Fruit fly (Drosophila melanogaster) whole organism, adult: ENCODE results near the gene CG10252.

ENCODE experiments used
- CG11617 ChIP-seq: fragments of 200-800 bp; sonication (Bioruptor generic); optimal IDR thresholded peaks from 2 replicates; lab custom pipeline; 2017; ENCODE audit warnings: mild to moderate bottlenecking, missing biosample characterization, missing genetic modification reagents, missing genetic modification characterization
- CG12768 ChIP-seq: fragments of 200-800 bp; sonication (Bioruptor generic); optimal IDR thresholded peaks from 2 replicates; lab custom pipeline; 2017; ENCODE audit warnings: missing biosample characterization, missing genetic modification characterization, mild to moderate bottlenecking, moderate library complexity, missing genetic modification reagents
- CG14711 ChIP-seq: fragments of 200-800 bp; sonication (Bioruptor generic); optimal IDR thresholded peaks from 2 replicates; lab custom pipeline; 2018; ENCODE audit warnings: missing biosample characterization, mild to moderate bottlenecking, missing genetic modification characterization, moderate library complexity
- CG1620 ChIP-seq: fragments of 200-800 bp; sonication (Bioruptor generic); optimal IDR thresholded peaks from 2 replicates; lab custom pipeline; 2016; ENCODE audit warnings: missing biosample characterization, missing genetic modification characterization
- CG33017 ChIP-seq: fragments of 200-800 bp; sonication (Bioruptor generic); optimal IDR thresholded peaks from 2 replicates; lab custom pipeline; 2018; ENCODE audit warnings: missing biosample characterization, mild to moderate bottlenecking, missing genetic modification characterization, moderate library complexity
- CG5204 ChIP-seq: fragments of 200-800 bp; sonication (Bioruptor generic); optimal IDR thresholded peaks from 2 replicates; lab custom pipeline; 2016; ENCODE audit warnings: missing biosample characterization, missing genetic modification characterization
- CG7045 ChIP-seq: fragments of 200-800 bp; sonication (Bioruptor generic); optimal IDR thresholded peaks from 2 replicates; lab custom pipeline; 2017; ENCODE audit warnings: missing biosample characterization, mild to moderate bottlenecking, missing genetic modification characterization
- CG7101 ChIP-seq: fragments of 200-800 bp; sonication (Bioruptor generic); optimal IDR thresholded peaks from 2 replicates; lab custom pipeline; 2018; ENCODE audit warnings: missing biosample characterization, mild to moderate bottlenecking, missing genetic modification characterization, moderate library complexity
- Clk ChIP-seq: fragments of 200-800 bp; sonication (Bioruptor generic); optimal IDR thresholded peaks from 2 replicates; lab custom pipeline; 2017; ENCODE audit warnings: missing biosample characterization, missing genetic modification characterization
- Crg-1 ChIP-seq: fragments of 200-800 bp; sonication (Bioruptor generic); optimal IDR thresholded peaks from 2 replicates; lab custom pipeline; 2016; ENCODE audit warnings: missing biosample characterization, missing genetic modification characterization
- Hr96 ChIP-seq: fragments of 200-800 bp; sonication (Bioruptor generic); optimal IDR thresholded peaks from 2 replicates; lab custom pipeline; 2016; ENCODE audit warnings: missing biosample characterization, missing genetic modification characterization
- Mnt ChIP-seq: fragments of 200-800 bp; sonication (Bioruptor generic); optimal IDR thresholded peaks from 2 replicates; lab custom pipeline; 2016; ENCODE audit warnings: missing biosample characterization, mild to moderate bottlenecking, missing genetic modification characterization
- bab1 ChIP-seq: fragments of 200-800 bp; sonication (Bioruptor generic); optimal IDR thresholded peaks from 3 replicates; lab custom pipeline; 2019; ENCODE audit warnings: missing biosample characterization, mild to moderate bottlenecking, missing genetic modification characterization, moderate library complexity
- cic ChIP-seq: fragments of 200-800 bp; sonication (Bioruptor generic); optimal IDR thresholded peaks from 2 replicates; lab custom pipeline; 2017; ENCODE audit warnings: missing biosample characterization, mild to moderate bottlenecking, missing genetic modification characterization, moderate library complexity
- cnc ChIP-seq, 2 experiments: fragments of >200 bp; optimal IDR thresholded peaks; 2 replicates each; lab custom pipeline; 2017
- kay ChIP-seq: fragments of 200-800 bp; sonication (Bioruptor generic); peaks from one replicate; lab custom pipeline; 2016; ENCODE audit warnings: missing biosample characterization, missing genetic modification characterization, borderline replicate concordance
- ovo ChIP-seq: fragments of 200-800 bp; sonication (Bioruptor generic); optimal IDR thresholded peaks from 2 replicates; lab custom pipeline; 2016; ENCODE audit warnings: missing biosample characterization, missing genetic modification characterization
- pad ChIP-seq: fragments of 200-800 bp; sonication (Bioruptor generic); optimal IDR thresholded peaks from 3 replicates; lab custom pipeline; 2017; ENCODE audit warnings: missing biosample characterization, missing genetic modification characterization, mild to moderate bottlenecking, moderate library complexity, missing genetic modification reagents
- tj ChIP-seq: fragments of 200-800 bp; sonication (Bioruptor generic); optimal IDR thresholded peaks from 3 replicates; lab custom pipeline; 2017; ENCODE audit warnings: missing biosample characterization, mild to moderate bottlenecking, missing genetic modification characterization, moderate library complexity
- toe ChIP-seq: fragments of 200-800 bp; sonication (Bioruptor generic); optimal IDR thresholded peaks from 2 replicates; lab custom pipeline; 2016; ENCODE audit warnings: missing biosample characterization, missing genetic modification characterization

The CG10252 gene

DNA sequence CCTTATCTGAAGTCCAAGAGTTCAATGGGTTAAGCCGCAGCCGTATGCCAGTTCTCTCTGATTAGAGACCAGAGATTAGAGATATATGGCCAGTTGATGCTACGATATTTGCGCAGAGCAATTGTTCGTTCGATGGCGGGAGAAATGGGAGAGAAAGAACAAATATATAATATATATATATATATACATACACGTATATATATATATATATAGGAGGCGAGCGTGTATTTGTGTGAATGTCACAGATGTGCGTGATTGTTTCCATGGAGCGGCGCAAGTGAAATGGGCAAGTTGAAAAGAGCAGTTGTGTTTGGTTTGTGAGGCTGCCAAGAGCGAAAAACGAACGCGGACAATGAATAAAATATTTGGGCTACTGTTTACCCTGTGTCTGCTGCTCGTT is 19.0 kb downstream of the CG10252 start, which contains the start of gene GILT3:
Gene GILT3 (plus strand): TSS at position 301 of the 400 bp plus-strand sequence.
- TF ChIP-seq bab1 (GFP tag; lab: Kevin White, UChicago) (no peak), ovo (GFP tag; lab: Kevin White, UChicago) (no peak), pad (no peak), toe (GFP tag; lab: Kevin White, UChicago) (no peak), cic (no peak), CG12768 (no peak), Mnt (GFP tag; lab: Kevin White, UChicago) (no peak), CG1620 (GFP tag; lab: Kevin White, UChicago) (no peak), CG11617 (GFP tag; lab: Kevin White, UChicago) (no peak), tj (GFP tag; lab: Kevin White, UChicago) (no peak), cnc (optimal IDR thresholded peaks at IDR 0.05; lab: Kevin White, UChicago) (no peak), CG14711 (no peak), CG7101 (tag; lab: Kevin White, UChicago) (no peak), CG7045 (GFP tag; lab: Kevin White, UChicago) (no peak), Clk (GFP tag; lab: Kevin White, UChicago) (no peak), Crg-1 (GFP tag; lab: Kevin White, UChicago) (no peak), CG5204 (no peak), Hr96 (GFP tag; lab: Kevin White, UChicago) (no peak), kay (no peak)

DNA sequence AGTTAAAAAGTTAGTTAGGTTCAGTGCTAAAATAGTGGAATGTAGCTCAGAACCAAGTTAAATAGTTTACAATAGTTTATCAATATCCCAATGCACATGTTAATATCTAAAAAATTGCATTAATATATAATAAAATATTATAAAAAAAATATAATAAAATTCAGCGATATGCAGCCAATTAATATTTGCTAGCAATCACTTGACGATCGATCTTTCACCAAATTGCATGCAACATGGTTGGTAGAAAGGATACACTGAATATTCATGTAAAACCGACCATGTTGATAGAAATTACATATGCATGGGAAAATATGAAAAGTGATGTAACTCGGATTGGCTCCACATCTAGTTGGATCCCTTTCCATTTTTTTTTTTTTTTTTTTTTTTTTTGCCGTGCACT is 20.4 kb downstream of the CG10252 start:
- TF ChIP-seq CG5204: no peak
- no peak for TF ChIP-seq CG33017 (tag; lab: Kevin White, UChicago)
- no peak for TF ChIP-seq bab1 (GFP tag; lab: Kevin White, UChicago)
- no peak for TF ChIP-seq toe (GFP tag; lab: Kevin White, UChicago)
- TF ChIP-seq Crg-1 (GFP tag; lab: Kevin White, UChicago): no peak
- TF ChIP-seq Hr96 (GFP tag; lab: Kevin White, UChicago): no peak
- peak; percentile 9 for TF ChIP-seq kay

dm6 chr3R:23674369-23674768 is 21.7 kb downstream of the CG10252 start:
- TF ChIP-seq CG7101 (tag; lab: Kevin White, UChicago): no peak
- no peak for TF ChIP-seq CG33017 (tag; lab: Kevin White, UChicago)
- TF ChIP-seq Mnt (GFP tag; lab: Kevin White, UChicago): no peak

- TF ChIP-seq Hr96 (GFP tag; lab: Kevin White, UChicago): no peak
Measured at dm6 chr3R:23673084-23673483, 23.0 kb downstream of the CG10252 start.

DNA sequence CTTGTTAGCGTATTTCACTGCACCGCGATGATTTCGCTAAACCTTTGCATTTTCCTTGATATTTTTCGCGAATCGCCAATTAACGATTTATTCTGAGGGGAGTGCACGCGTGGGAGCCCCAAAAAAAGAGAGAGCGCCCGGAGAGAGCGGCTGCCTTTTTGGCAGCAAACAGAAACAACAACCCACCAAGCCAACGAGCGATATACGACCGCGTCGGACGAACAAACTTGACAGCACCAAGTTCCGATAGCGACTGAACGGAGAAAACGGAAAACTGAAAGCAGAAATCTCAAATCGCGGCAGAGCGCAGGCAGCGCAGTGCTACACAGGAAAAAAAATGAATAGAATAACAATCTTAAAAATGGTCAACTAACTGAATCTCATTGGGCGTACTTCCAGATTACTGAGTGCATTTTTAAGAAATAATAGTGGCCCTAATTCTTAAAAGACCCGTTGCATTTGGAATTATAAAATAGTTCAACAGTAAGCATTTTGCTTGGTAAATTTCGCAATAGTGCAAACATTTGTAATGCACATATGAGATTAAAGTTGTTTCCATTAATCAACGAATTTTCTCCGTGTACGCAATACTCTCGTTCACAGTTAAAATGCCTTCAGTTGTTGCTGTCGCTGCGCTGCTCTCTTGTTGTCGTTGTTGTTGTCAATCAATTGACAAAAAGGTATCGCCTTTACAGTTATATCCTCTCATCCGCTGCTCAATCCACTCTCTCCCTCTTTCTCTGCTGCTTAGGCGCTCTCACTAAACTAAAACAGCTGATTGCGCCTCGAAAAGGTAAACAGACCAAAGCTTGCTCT is 26.4 kb downstream of the CG10252 start, which contains the start of gene CG31145:
Gene CG31145 (minus strand): TSS at position 259 of the 816 bp plus-strand sequence.
- TF ChIP-seq CG12768 (peak; percentile 100), CG7101 (tag; lab: Kevin White, UChicago) (peak; percentile 99), CG11617 (GFP tag; lab: Kevin White, UChicago) (peak; percentile 100), Hr96 (GFP tag; lab: Kevin White, UChicago) (peak; percentile 99), tj (GFP tag; lab: Kevin White, UChicago) (peak; percentile 95), Clk (GFP tag; lab: Kevin White, UChicago) (peak; percentile 99), Crg-1 (GFP tag; lab: Kevin White, UChicago) (peak; percentile 99), ovo (GFP tag; lab: Kevin White, UChicago) (peak; percentile 100), CG14711 (peak; percentile 96), Mnt (GFP tag; lab: Kevin White, UChicago) (peak; percentile 95), CG1620 (GFP tag; lab: Kevin White, UChicago) (peak; percentile 98), CG7045 (GFP tag; lab: Kevin White, UChicago) (peak; percentile 100), CG33017 (tag; lab: Kevin White, UChicago) (peak; percentile 99), toe (GFP tag; lab: Kevin White, UChicago) (peak; percentile 100), CG5204 (peak; percentile 100), bab1 (GFP tag; lab: Kevin White, UChicago) (peak; percentile 98), kay (peak; percentile 57), cic (peak; percentile 96), pad (peak; percentile 96), cnc (optimal IDR thresholded peaks at IDR 0.05; lab: Kevin White, UChicago) (no peak)

dm6 chr3R:23668583-23668982 is 27.5 kb downstream of the CG10252 start:
- no peak for TF ChIP-seq CG33017 (tag; lab: Kevin White, UChicago)
- TF ChIP-seq CG11617 (GFP tag; lab: Kevin White, UChicago): no peak
- no peak for TF ChIP-seq pad
- no peak for TF ChIP-seq cnc (optimal IDR thresholded peaks at IDR 0.05; lab: Kevin White, UChicago)
- TF ChIP-seq ovo (GFP tag; lab: Kevin White, UChicago): no peak
- TF ChIP-seq tj (GFP tag; lab: Kevin White, UChicago): no peak
- TF ChIP-seq toe (GFP tag; lab: Kevin White, UChicago): no peak
- TF ChIP-seq kay: no peak
- no peak for TF ChIP-seq CG12768
- no peak for TF ChIP-seq CG5204
- TF ChIP-seq Hr96 (GFP tag; lab: Kevin White, UChicago): no peak
- no peak for TF ChIP-seq CG1620 (GFP tag; lab: Kevin White, UChicago)
- TF ChIP-seq bab1 (GFP tag; lab: Kevin White, UChicago): no peak
- TF ChIP-seq Clk (GFP tag; lab: Kevin White, UChicago): no peak
- TF ChIP-seq CG7045 (GFP tag; lab: Kevin White, UChicago): no peak
- no peak for TF ChIP-seq CG7101 (tag; lab: Kevin White, UChicago)
- no peak for TF ChIP-seq Crg-1 (GFP tag; lab: Kevin White, UChicago)
